Worm (Caenorhabditis elegans): Measurements from ENCODE around the gene sel-5.

Gene sel-5

DNA sequence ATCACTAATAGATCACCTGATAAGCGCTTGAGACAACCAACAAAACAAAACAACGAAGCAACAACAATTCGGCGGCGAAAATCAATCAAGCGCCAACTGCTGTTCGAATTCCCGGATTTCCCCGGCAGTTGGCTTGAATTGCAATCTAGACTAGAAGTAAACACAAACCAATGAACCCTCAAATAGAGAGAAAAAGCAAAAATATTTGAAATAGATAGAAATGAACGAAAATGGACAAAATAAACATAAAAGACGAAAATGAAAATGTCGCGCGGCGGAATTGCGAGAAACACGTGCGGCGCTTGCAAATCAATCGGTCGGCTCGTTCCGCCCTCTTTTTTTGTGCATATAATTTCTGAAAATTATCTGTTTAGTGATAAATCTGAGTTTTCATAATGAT, 9.8 kb downstream of the sel-5 start, which contains the start of gene idhg-1 (continued):
- TF ChIP-seq fkh-10 (GFP tag; optimal IDR thresholded peaks at IDR 0.05) (peak; percentile 13), Y48G9A.11 (GFP tag; IDR thresholded peaks at IDR 0.05) (no peak), F37D6.2 (tag; optimal IDR thresholded peaks at IDR 0.05) (peak; percentile 35), rbr-2 (tag; optimal IDR thresholded peaks at IDR 0.05) (peak; percentile 63), lin-29 (GFP tag; IDR thresholded peaks at IDR 0.05) (no peak), mdl-1 (tag; optimal IDR thresholded peaks at IDR 0.05) (no peak), dmd-6 (GFP tag; IDR thresholded peaks at IDR 0.05) (peak; percentile 29), aly-2 (tag; optimal IDR thresholded peaks at IDR 0.05) (no peak), zip-2 (tag; optimal IDR thresholded peaks at IDR 0.05) (no peak), ama-1 (optimal IDR thresholded peaks at IDR 0.05) (no peak), lin-13 (GFP tag; optimal IDR thresholded peaks at IDR 0.05) (no peak), ces-1 (GFP tag; optimal IDR thresholded peaks at IDR 0.05) (no peak), hmg-1.1 (GFP tag; IDR thresholded peaks at IDR 0.05) (peak; percentile 61; the same call in 1 of the 2 replicates), tag-97 (GFP tag; IDR thresholded peaks at IDR 0.05) (no peak), fos-1 (tag; optimal IDR thresholded peaks at IDR 0.05) (no peak), Y75B8A.6 (GFP tag; IDR thresholded peaks at IDR 0.05) (peak; percentile 63; the same call in 1 of the 2 replicates), F49E8.2 (tag; optimal IDR thresholded peaks at IDR 0.05; ENCODE audit: borderline replicate concordance) (no peak), F44E2.7 (GFP tag; IDR thresholded peaks at IDR 0.05) (no peak), lin-38 (GFP tag; IDR thresholded peaks at IDR 0.05) (peak; percentile 74), duxl-1 (tag; optimal IDR thresholded peaks at IDR 0.05; ENCODE audit: poor library complexity) (peak; percentile 70), nhr-11 (tag; optimal IDR thresholded peaks at IDR 0.05) (peak; percentile 71), unc-39 (tag; optimal IDR thresholded peaks at IDR 0.05) (no peak), daf-16 (GFP tag; optimal IDR thresholded peaks at IDR 0.05) (peak; percentile 10 to 94), daf-16 (tag; optimal IDR thresholded peaks at IDR 0.05) (peak; percentile 66), lin-1 (GFP tag; IDR thresholded peaks at IDR 0.05) (0 out of 2 replicates have a peak, but pooled peaks have one; percentile 48), php-3 (GFP tag; IDR thresholded peaks at IDR 0.05) (no peak), nhr-41 (GFP tag; IDR thresholded peaks at IDR 0.05) (no peak), nhr-28 (tag; optimal IDR thresholded peaks at IDR 0.05) (peak; percentile 24), aha-1 (tag) (peak; percentile 62), ztf-7 (tag; optimal IDR thresholded peaks at IDR 0.05) (peak; percentile 8), pqm-1 (tag; optimal IDR thresholded peaks at IDR 0.05) (peak; percentile 29), nhr-6 (tag; optimal IDR thresholded peaks at IDR 0.05) (no peak), mes-2 (tag; optimal IDR thresholded peaks at IDR 0.05; ENCODE audit: poor library complexity, severe bottlenecking) (peak; percentile 95), nhr-42 (GFP tag; IDR thresholded peaks at IDR 0.05) (no peak), pha-4 (GFP tag; IDR thresholded peaks at IDR 0.05) (no peak; the same call in 1 of the 2 replicates), pha-4 (tag; optimal IDR thresholded peaks at IDR 0.05) (no peak), F26F4.8 (GFP tag; conservative IDR thresholded peaks at IDR 0.05) (no peak), sdz-12 (GFP tag; optimal IDR thresholded peaks at IDR 0.05) (no peak), nhr-10 (tag; optimal IDR thresholded peaks at IDR 0.05) (no peak), mxl-2 (GFP tag; conservative IDR thresholded peaks at IDR 0.05) (no peak), T20F7.1 (GFP tag; optimal IDR thresholded peaks at IDR 0.05) (no peak)

DNA sequence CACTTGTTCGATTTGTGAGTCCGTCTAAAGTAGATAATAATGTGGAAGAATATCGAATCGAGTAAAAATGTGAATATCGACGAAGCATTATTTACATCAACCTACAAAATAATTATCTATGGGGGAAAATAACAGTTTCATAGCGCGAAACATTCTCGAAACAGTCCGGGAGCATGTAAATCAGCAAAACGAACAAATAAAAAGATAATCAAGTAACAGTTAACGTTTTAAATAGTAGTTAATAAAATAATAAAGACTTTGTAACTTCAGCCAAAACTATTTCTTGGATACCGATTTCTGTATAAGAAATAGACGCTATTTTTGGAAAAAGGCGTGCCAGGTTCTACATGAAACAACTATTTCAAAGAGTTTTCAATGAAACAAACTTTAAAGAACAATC, 10.2 kb downstream of the sel-5 start, which contains the start of gene mlcd-1:
Gene mlcd-1 (minus strand): TSS at position 101 of the 400 bp plus-strand sequence.
- TF ChIP-seq zag-1 (tag; optimal IDR thresholded peaks at IDR 0.05) (no peak), ztf-7 (tag; optimal IDR thresholded peaks at IDR 0.05) (no peak), nhr-25 (tag; optimal IDR thresholded peaks at IDR 0.05; ENCODE audit: borderline replicate concordance, insufficient read depth) (no peak), mep-1 (tag; optimal IDR thresholded peaks at IDR 0.05) (no peak), egl-27 (tag; optimal IDR thresholded peaks at IDR 0.05) (no peak), egl-43 (GFP tag; IDR thresholded peaks at IDR 0.05) (no peak), ceh-32 (tag; optimal IDR thresholded peaks at IDR 0.05; ENCODE audit: poor library complexity) (no peak), ceh-44 (GFP tag; IDR thresholded peaks at IDR 0.05) (no peak)
